Fruit fly (Drosophila melanogaster) ovary, adult (tissue): ENCODE measurements around the gene CG17917.

ENCODE experiments used
- CG17801 ChIP-seq: fragments of 200-800 bp; optimal IDR thresholded peaks from 2 replicates; lab custom pipeline; 2019; ENCODE audit warnings: missing biosample characterization, mild to moderate bottlenecking, missing genetic modification characterization, moderate library complexity; ENCODE audit not compliant: partially characterized antibody

CG17917 gene

dm6 chr3R:6342702-6343101 lies 934 bp downstream of the CG17917 start, which contains the start of gene CG10298:
TSS of gene CG10298 (plus strand) at chr3R:6343002.
- TF ChIP-seq CG17801 (GFP tag; lab: Kevin White, UChicago): no peak

dm6 chr3R:6343396-6344239 lies 1.9 kb downstream of the CG17917 start, which contains the start of gene CG17919:
TSS of gene CG17919 (plus strand) at chr3R:6344029.
- no peak for TF ChIP-seq CG17801 (GFP tag; lab: Kevin White, UChicago)

dm6 chr3R:6345814-6346213 lies 4.0 kb downstream of the CG17917 start, which contains the start of the genes SmD2 and CG18048:
TSS of gene SmD2 (minus strand) at chr3R:6345911.
TSS of gene CG18048 (plus strand) at chr3R:6346111.
- TF ChIP-seq CG17801 (GFP tag; lab: Kevin White, UChicago): peak; percentile 43

DNA sequence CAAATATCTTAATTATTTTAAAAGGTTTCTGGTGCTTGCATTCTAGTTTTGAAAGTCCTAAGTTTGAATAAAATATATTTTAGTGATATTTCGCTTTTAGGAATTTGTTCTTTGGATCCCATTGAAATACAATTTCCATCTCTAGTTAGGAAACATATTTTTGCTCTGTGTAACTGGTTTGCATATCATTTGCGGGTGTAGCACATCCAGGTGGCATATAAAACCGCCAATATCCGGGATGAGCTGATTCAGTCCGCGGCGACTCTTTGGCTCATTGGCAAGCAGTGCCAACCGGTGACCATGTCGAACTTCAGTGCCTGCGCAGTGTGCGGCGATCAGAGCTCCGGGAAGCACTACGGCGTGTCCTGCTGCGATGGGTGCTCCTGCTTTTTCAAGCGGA lies 7.2 kb downstream of the CG17917 start, which contains the start of gene Hr83:
Gene Hr83, plus strand, starts transcription at position 301 of the 400 bp plus-strand sequence.
- TF ChIP-seq CG17801 (GFP tag; lab: Kevin White, UChicago): no peak

DNA sequence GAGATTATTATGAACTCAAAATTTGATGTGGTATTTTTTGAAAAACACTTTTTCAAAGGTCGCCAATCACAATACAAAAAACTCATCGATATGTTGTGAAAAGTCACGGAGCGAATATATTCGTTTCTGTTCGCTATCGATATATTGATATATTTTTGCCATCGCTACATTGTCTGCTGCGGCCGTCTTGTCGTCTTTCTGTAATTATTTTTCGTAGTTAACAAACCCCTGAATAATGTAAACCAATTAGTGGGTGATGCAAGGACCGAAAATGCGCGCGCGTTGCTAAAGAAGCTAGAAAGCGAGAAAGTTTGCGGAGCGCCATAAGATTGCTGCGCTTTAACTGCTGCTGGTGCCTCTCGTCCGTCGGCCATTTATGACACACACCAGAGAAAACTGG lies 9.0 kb downstream of the CG17917 start, which contains the start of gene Pak:
Gene Pak, plus strand, starts transcription at position 142 of the 400 bp plus-strand sequence.
- no peak for TF ChIP-seq CG17801 (GFP tag; lab: Kevin White, UChicago)

DNA sequence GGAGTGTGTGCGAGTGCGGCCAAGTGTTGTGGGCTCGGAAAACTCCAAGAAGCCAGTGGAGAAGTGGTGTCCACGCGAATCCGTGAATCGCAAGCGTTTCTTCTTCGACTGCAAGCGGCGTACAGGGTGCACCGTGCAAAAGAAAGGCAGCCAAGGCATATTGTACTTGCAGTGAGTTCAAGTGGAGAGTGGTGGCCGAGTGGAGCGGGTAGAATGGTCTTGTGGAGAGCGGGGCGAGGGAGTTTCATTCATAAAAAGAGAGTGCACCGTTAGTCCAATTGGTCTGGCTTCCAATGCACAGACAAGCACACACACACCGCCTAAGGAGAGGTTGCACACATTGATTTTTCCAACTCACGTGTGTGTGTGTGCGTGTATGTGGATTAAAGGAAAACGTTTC lies 9.4 kb downstream of the CG17917 start:
- no peak for TF ChIP-seq CG17801 (GFP tag; lab: Kevin White, UChicago)

DNA sequence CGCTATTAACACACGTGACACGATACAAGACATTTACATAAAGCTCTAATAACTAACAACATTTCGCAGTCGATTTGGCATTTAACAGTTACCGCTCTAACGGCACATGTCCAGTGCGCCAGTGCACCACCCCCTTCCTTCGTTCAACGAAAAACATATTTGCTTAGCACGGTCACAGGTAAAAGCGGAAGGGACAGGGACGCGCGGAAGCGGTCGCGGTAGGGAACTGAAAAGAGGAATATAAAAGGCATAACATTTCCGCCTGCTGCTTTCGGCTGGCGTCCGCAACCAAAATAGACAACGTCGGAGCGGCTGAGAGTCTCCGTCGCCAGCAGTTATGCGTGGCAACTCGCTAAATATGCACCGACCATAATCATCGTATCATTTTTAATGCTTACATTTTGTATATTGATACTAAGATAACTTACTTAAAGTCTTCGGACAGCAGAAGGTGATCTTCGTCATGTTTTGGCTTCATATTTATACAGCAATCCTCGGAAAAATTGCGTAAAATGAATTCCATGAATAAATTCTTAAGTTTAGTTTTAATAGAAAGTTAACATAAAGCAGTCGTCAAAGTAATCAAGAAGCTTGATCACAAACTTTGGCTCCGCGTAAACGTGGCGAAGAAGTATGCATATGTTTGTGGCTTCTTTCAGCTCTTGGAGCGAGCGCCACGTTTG lies 10.1 kb downstream of the CG17917 start:
- TF ChIP-seq CG17801 (GFP tag; lab: Kevin White, UChicago): no peak

dm6 chr3R:6352436-6352835 lies 10.7 kb downstream of the CG17917 start:
- no peak for TF ChIP-seq CG17801 (GFP tag; lab: Kevin White, UChicago)

- no peak for TF ChIP-seq CG17801 (GFP tag; lab: Kevin White, UChicago)
Measured at dm6 chr3R:6352893-6353623, 11.3 kb downstream of the CG17917 start.

DNA sequence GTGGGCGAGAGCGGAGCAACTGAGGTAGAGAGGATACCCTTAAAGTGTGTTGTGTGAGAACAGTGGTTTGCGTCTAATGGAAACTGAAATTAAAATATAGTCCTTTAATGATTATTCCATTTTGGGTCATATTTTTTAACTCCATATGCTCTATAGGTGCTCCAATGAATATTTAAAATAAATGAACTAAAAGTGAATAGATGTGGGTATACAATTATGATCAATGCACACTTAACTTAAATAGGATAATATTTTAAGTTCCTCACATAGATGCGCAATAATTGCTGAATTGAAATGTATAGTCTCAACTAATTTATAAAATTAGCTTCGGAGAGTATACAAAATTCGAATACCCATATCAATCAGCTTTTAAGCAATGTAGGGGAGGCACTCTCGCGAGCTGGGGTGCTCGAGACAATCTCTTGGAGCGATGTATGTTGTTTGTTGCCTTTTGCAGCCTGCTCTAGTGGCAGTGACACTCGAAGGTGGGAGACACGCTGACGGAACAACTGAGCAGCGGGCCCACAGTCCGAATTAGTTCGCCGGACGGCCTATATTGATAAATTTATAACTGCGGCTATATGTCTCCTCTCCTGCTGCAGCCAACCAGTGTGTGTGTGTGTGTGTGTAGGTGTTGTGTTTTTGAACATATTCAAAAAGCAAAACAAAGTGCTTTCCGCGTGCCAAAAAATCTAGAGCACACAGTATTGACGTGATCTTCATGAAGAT lies 12.0 kb downstream of the CG17917 start:
- TF ChIP-seq CG17801 (GFP tag; lab: Kevin White, UChicago): peak; percentile 58

- no peak for TF ChIP-seq CG17801 (GFP tag; lab: Kevin White, UChicago)
Measured at dm6 chr3R:6354408-6354807, 12.6 kb downstream of the CG17917 start.

dm6 chr3R:6368100-6368499 lies 26.3 kb downstream of the CG17917 start, which contains the start of gene CG42724:
TSS of gene CG42724 (minus strand) at chr3R:6368288.
- no peak for TF ChIP-seq CG17801 (GFP tag; lab: Kevin White, UChicago)

DNA sequence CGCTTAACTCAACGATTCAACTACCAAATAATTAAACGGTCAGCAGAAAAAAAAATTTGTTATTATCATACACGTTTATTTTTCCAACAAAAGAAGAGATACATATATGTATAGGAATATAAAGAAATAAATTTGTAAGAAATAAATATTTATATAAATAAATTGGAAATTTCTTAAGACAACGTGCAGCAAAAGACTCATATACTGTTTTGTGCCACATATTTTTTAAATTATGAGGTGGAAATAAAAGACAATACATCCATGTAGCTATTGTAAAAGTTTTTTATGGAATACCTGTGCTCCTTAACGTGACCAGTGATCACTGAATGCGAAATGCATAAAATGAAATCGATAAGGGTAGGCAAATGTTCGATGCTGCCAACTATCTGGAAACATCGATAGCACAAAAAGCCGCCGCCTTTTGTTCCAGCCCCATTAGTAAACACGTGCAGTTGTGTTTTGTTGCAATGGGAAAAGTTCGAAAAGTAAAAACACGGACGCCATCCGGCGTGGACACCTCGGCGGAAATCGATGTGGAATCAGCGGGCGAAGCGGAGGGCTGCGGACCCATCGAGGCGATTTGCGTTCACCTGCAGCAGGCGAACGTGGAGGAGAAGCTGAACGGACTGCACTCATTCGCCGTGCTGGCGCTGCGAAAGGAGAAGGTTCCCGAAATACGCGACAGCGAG lies 26.9 kb downstream of the CG17917 start, which contains the start of gene CG10286:
Gene CG10286, plus strand, starts transcription at position 416 of the 689 bp plus-strand sequence.
- TF ChIP-seq CG17801 (GFP tag; lab: Kevin White, UChicago): no peak
